Worm (Caenorhabditis elegans) whole organism, L3 larva: ENCODE data around the gene nduf-9.

Experiments
- ceh-28 ChIP-seq: fragments of 150-350 bp; optimal IDR thresholded peaks from 2 replicates; lab custom pipeline; 2014; ENCODE audit warnings: missing biosample characterization, missing genetic modification reagents, missing genetic modification characterization
- elt-3 ChIP-seq, 3 experiments: fragments of 150-350 bp in 1 of 3; sonication (generic microtip) in 2 of 3; optimal IDR thresholded peaks; 2 replicates in 2 of 3; 4 replicates in 1 of 3; lab custom pipeline; 2014 to 2017; ENCODE audit warnings: missing biosample characterization in 3 of 3, missing genetic modification characterization in 3 of 3
- fkh-10 ChIP-seq: sonication (generic microtip); optimal IDR thresholded peaks from 2 replicates; lab custom pipeline; 2017; ENCODE audit warnings: missing biosample characterization, missing genetic modification reagents, missing genetic modification characterization
- lin-15B ChIP-seq: fragments of 150-350 bp; optimal IDR thresholded peaks from 2 replicates; lab custom pipeline; 2014; ENCODE audit warnings: missing biosample characterization, missing genetic modification characterization
- nhr-11 ChIP-seq: fragments of 150-350 bp; optimal IDR thresholded peaks from 2 replicates; lab custom pipeline; 2014; ENCODE audit warnings: missing biosample characterization, missing genetic modification characterization
- nhr-237 ChIP-seq: fragments of 150-350 bp; optimal IDR thresholded peaks from 2 replicates; lab custom pipeline; 2014; ENCODE audit warnings: missing biosample characterization, missing genetic modification characterization
- pha-4 ChIP-seq: fragments of 150-350 bp; optimal IDR thresholded peaks from 2 replicates; lab custom pipeline; 2014; ENCODE audit warnings: missing biosample characterization, missing genetic modification reagents, missing genetic modification characterization
- sea-2 ChIP-seq: fragments of 150-350 bp; sonication (generic microtip); optimal IDR thresholded peaks from 4 replicates; lab custom pipeline; 2014; ENCODE audit warnings: missing biosample characterization, missing genetic modification reagents, missing genetic modification characterization
- snpc-4 ChIP-seq: fragments of 150-350 bp; optimal IDR thresholded peaks from 2 replicates; lab custom pipeline; 2014; ENCODE audit warnings: missing biosample characterization, missing genetic modification characterization
- unc-62 ChIP-seq: fragments of 150-350 bp; sonication (generic microtip); optimal IDR thresholded peaks from 4 replicates; lab custom pipeline; 2014; ENCODE audit warnings: missing biosample characterization, missing genetic modification reagents, missing genetic modification characterization
- zag-1 ChIP-seq: fragments of 150-350 bp; optimal IDR thresholded peaks from 2 replicates; lab custom pipeline; 2014; ENCODE audit warnings: missing biosample characterization, missing genetic modification characterization
- ztf-4 ChIP-seq: fragments of 150-350 bp; optimal IDR thresholded peaks from 2 replicates; lab custom pipeline; 2014; ENCODE audit warnings: missing biosample characterization, missing genetic modification characterization

DNA sequence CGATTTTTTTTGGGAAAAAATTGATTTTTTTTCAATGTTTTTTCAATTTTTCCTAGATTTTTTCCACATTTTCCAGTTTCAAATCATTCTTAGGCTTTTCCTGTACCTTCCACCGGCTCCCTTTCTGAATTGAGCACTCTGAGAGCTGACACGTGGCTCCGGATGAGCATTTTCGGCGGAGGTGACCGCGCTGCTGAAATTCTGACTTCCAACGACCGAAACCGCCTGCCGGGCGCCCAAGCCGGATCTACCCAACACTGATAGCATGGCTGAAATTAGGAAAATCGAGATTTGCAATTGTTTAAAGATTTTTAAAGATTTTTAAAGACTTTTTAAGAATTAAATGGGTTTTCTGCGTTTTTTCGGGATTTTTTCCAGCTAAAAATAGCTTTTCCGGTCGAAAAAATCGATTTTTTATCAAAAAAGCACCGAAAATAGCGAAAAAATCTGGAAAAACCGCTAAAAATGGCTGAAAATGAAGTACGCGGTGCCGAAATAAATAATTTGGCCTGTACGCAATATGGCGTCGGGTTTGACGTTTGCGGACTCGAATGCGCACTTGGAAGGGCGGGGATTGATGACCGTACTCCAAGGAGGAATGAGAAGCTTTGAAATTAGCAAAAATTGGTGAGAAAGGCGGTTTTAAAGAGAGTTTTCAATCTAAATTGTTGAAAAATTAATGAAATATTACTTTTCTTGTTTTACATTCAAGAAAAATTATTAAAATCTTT, at the start of gene nduf-9:
- TF ChIP-seq nhr-11 (tag; lab: Kevin White, UChicago) = no peak
- no peak for TF ChIP-seq nhr-237
- TF ChIP-seq elt-3 (tag; optimal IDR thresholded peaks at IDR 0.05; lab: Kevin White, UChicago) = no peak
- TF ChIP-seq unc-62 (GFP tag; lab: Kevin White, UChicago) = no peak
- TF ChIP-seq lin-15B (tag; lab: Kevin White, UChicago) = peak; percentile 47
- no peak for TF ChIP-seq zag-1 (tag; lab: Kevin White, UChicago)
- no peak for TF ChIP-seq fkh-10 (GFP tag; lab: Kevin White, UChicago)
- TF ChIP-seq pha-4 (tag; lab: Kevin White, UChicago) = no peak
- no peak for TF ChIP-seq ztf-4 (tag; lab: Kevin White, UChicago)
- no peak for TF ChIP-seq ceh-28
- TF ChIP-seq sea-2 (GFP tag; lab: Kevin White, UChicago) = peak; percentile 34
- TF ChIP-seq snpc-4 (tag; lab: Kevin White, UChicago) = no peak
